Worm (Caenorhabditis elegans): ENCODE measurements around the gene Y54G2A.73.

ce11 chrIV:3055320-3055719, 46.6 kb upstream of the Y54G2A.73 start:
- TF ChIP-seq F55B11.4 (tag; optimal IDR thresholded peaks at IDR 0.05; ENCODE audit: borderline replicate concordance, insufficient read depth) (no peak), ztf-25 (GFP tag; IDR thresholded peaks at IDR 0.05) (no peak), nfyb-1 (GFP tag; IDR thresholded peaks at IDR 0.05) (no peak), zim-3 (tag; optimal IDR thresholded peaks at IDR 0.05) (no peak), repo-1 (tag; optimal IDR thresholded peaks at IDR 0.05) (no peak), nfya-1 (tag; optimal IDR thresholded peaks at IDR 0.05; ENCODE audit: borderline replicate concordance, insufficient read depth) (no peak), Y67H2A.10 (GFP tag; conservative IDR thresholded peaks at IDR 0.05) (no peak), Y53G8AR.9 (GFP tag; conservative IDR thresholded peaks at IDR 0.05) (no peak), zfh-2 (GFP tag; conservative IDR thresholded peaks at IDR 0.05) (no peak), somi-1 (GFP tag; optimal IDR thresholded peaks at IDR 0.05) (no peak), him-1 (tag; optimal IDR thresholded peaks at IDR 0.05) (no peak), ama-1 (optimal IDR thresholded peaks at IDR 0.05) (no peak), ama-1 (GFP tag; optimal IDR thresholded peaks at IDR 0.05) (no peak), pha-4 (tag; optimal IDR thresholded peaks at IDR 0.05) (no peak), unc-62 (GFP tag; optimal IDR thresholded peaks at IDR 0.05) (no peak)
